Fruit fly (Drosophila melanogaster) whole organism, embryonic: ENCODE data around the gene CG31792.
A peak's percentile ranks its signal among the peaks of the same experiment; 100 is the strongest.

Experiments used
- Asciz ChIP-seq: fragments of 200-800 bp; sonication (Bioruptor generic); optimal IDR thresholded peaks from 2 replicates; lab custom pipeline; 2017; ENCODE audit warnings: missing biosample characterization, mild to moderate bottlenecking, missing genetic modification characterization, missing genetic modification reagents
- CG10274 ChIP-seq: fragments of 200-800 bp; sonication (Bioruptor generic); optimal IDR thresholded peaks from 3 replicates; lab custom pipeline; 2017; ENCODE audit warnings: missing biosample characterization, mild to moderate bottlenecking, missing genetic modification characterization
- CG10321 ChIP-seq: fragments of 200-800 bp; sonication (Bioruptor generic); IDR thresholded peaks from 2 replicates; pipeline ENCODE4 v1.3.6; 2022; ENCODE audit warnings: missing biosample characterization, missing genetic modification characterization
- CG10431 ChIP-seq: fragments of 200-800 bp; sonication (Bioruptor generic); optimal IDR thresholded peaks from 3 replicates; lab custom pipeline; 2018; ENCODE audit warnings: missing biosample characterization, mild to moderate bottlenecking, missing genetic modification characterization
- CG1233 ChIP-seq: fragments of 200-800 bp; sonication (Bioruptor generic); optimal IDR thresholded peaks from 4 replicates; lab custom pipeline; 2018; ENCODE audit warnings: missing biosample characterization, mild to moderate bottlenecking, missing genetic modification characterization
- CG12942 ChIP-seq: fragments of 200-800 bp; sonication (Bioruptor generic); optimal IDR thresholded peaks from 3 replicates; lab custom pipeline; 2016; ENCODE audit warnings: missing biosample characterization, missing genetic modification characterization
- CG14667 ChIP-seq: fragments of 200-800 bp; sonication (Bioruptor generic); IDR thresholded peaks from 2 replicates; pipeline ENCODE4 v1.3.6; 2022; ENCODE audit warnings: missing biosample characterization, missing genetic modification characterization
- CG14965 ChIP-seq: fragments of 200-800 bp; sonication (Bioruptor generic); optimal IDR thresholded peaks from 2 replicates; lab custom pipeline; 2016; ENCODE audit warnings: missing biosample characterization, missing genetic modification characterization, borderline replicate concordance
- CG15479 ChIP-seq: fragments of 200-800 bp; sonication (Bioruptor generic); optimal IDR thresholded peaks from 3 replicates; lab custom pipeline; 2019; ENCODE audit warnings: missing biosample characterization, mild to moderate bottlenecking, missing genetic modification characterization, moderate library complexity
- CG15696 ChIP-seq: fragments of 200-800 bp; sonication (Bioruptor generic); optimal IDR thresholded peaks from 2 replicates; lab custom pipeline; 2019; ENCODE audit warnings: missing biosample characterization, mild to moderate bottlenecking, missing genetic modification characterization, moderate library complexity
- CG17385 ChIP-seq: fragments of 200-800 bp; sonication (Bioruptor generic); optimal IDR thresholded peaks from 3 replicates; lab custom pipeline; 2018; ENCODE audit warnings: missing biosample characterization, mild to moderate bottlenecking, missing genetic modification characterization
- CG18619 ChIP-seq: fragments of 200-800 bp; sonication (Bioruptor generic); optimal IDR thresholded peaks from 3 replicates; lab custom pipeline; 2017; ENCODE audit warnings: missing biosample characterization, mild to moderate bottlenecking, missing genetic modification characterization
- CG2116 ChIP-seq: fragments of 200-800 bp; sonication (Bioruptor generic); optimal IDR thresholded peaks from 3 replicates; lab custom pipeline; 2018; ENCODE audit warnings: missing biosample characterization, mild to moderate bottlenecking, missing genetic modification characterization
- CG2129 ChIP-seq: fragments of 200-800 bp; sonication (Bioruptor generic); IDR thresholded peaks from 2 replicates; pipeline ENCODE4 v1.3.6; 2022; ENCODE audit warnings: missing biosample characterization, missing genetic modification characterization; ENCODE audit not compliant: partially characterized antibody
- CG2678 ChIP-seq: fragments of 200-800 bp; sonication (Bioruptor generic); optimal IDR thresholded peaks from 3 replicates; lab custom pipeline; 2019; ENCODE audit warnings: missing biosample characterization, mild to moderate bottlenecking, missing genetic modification characterization, moderate library complexity
- CG30403 ChIP-seq: fragments of 200-800 bp; sonication (Bioruptor generic); optimal IDR thresholded peaks from 3 replicates; lab custom pipeline; 2016; ENCODE audit warnings: missing biosample characterization, missing genetic modification characterization
- CG4707 ChIP-seq: fragments of 200-800 bp; sonication (Bioruptor generic); optimal IDR thresholded peaks from 2 replicates; lab custom pipeline; 2018; ENCODE audit warnings: missing biosample characterization, mild to moderate bottlenecking, missing genetic modification characterization, moderate library complexity
- CG4854 ChIP-seq: fragments of 200-800 bp; sonication (Bioruptor generic); optimal IDR thresholded peaks from 2 replicates; lab custom pipeline; 2016; ENCODE audit warnings: missing biosample characterization, missing genetic modification characterization, inconsistent platforms
- CG6689 ChIP-seq: fragments of 200-800 bp; sonication (Bioruptor generic); IDR thresholded peaks from 2 replicates; pipeline ENCODE4 v1.3.6; 2022; ENCODE audit warnings: missing biosample characterization, missing genetic modification characterization
- CG8089 ChIP-seq: fragments of 200-800 bp; sonication (Bioruptor generic); optimal IDR thresholded peaks from 3 replicates; lab custom pipeline; 2016; ENCODE audit warnings: missing biosample characterization, missing genetic modification characterization
- CG9215 ChIP-seq: fragments of 200-800 bp; sonication (Bioruptor generic); IDR thresholded peaks from 2 replicates; pipeline ENCODE4 v1.3.6; 2022; ENCODE audit warnings: missing biosample characterization, missing genetic modification characterization
- CG9727 ChIP-seq: fragments of 200-800 bp; sonication (Bioruptor generic); optimal IDR thresholded peaks from 3 replicates; lab custom pipeline; 2017; ENCODE audit warnings: missing biosample characterization, mild to moderate bottlenecking, missing genetic modification characterization
- Chrac-16 ChIP-seq: fragments of 200-800 bp; sonication (Bioruptor generic); optimal IDR thresholded peaks from 3 replicates; lab custom pipeline; 2016; ENCODE audit warnings: missing biosample characterization, missing genetic modification characterization
- Dip3 ChIP-seq: fragments of 200-800 bp; sonication (Bioruptor generic); optimal IDR thresholded peaks from 3 replicates; lab custom pipeline; 2016; ENCODE audit warnings: missing biosample characterization, missing genetic modification characterization
- Nf-YB ChIP-seq: fragments of 200-800 bp; sonication (Bioruptor generic); optimal IDR thresholded peaks from 3 replicates; lab custom pipeline; 2019; ENCODE audit warnings: missing biosample characterization, mild to moderate bottlenecking, missing genetic modification characterization, moderate library complexity
- Oaz ChIP-seq: fragments of 200-800 bp; sonication (Bioruptor generic); IDR thresholded peaks from 2 replicates; pipeline ENCODE4 v1.3.6; 2022; ENCODE audit warnings: missing biosample characterization, missing genetic modification characterization
- Ptx1 ChIP-seq: fragments of 200-800 bp; sonication (Bioruptor generic); IDR thresholded peaks from 2 replicates; pipeline ENCODE4 v1.3.6; 2022; ENCODE audit warnings: missing biosample characterization, missing genetic modification characterization
- Vsx1 ChIP-seq: fragments of 200-800 bp; sonication (Bioruptor generic); optimal IDR thresholded peaks from 2 replicates; lab custom pipeline; 2017; ENCODE audit warnings: missing biosample characterization, mild to moderate bottlenecking, missing genetic modification characterization, missing genetic modification reagents
- ac ChIP-seq: fragments of 200-800 bp; sonication (Bioruptor generic); optimal IDR thresholded peaks from 3 replicates; lab custom pipeline; 2017; ENCODE audit warnings: missing biosample characterization, mild to moderate bottlenecking, missing genetic modification characterization
- ara ChIP-seq: fragments of 200-800 bp; sonication (Bioruptor generic); IDR thresholded peaks from 2 replicates; pipeline ENCODE4 v1.3.6; 2022; ENCODE audit warnings: missing biosample characterization, missing genetic modification characterization
- dm ChIP-seq: fragments of 200-800 bp; sonication (Bioruptor generic); optimal IDR thresholded peaks from 3 replicates; lab custom pipeline; 2016; ENCODE audit warnings: missing biosample characterization, missing genetic modification characterization
- eve ChIP-seq, 2 experiments: fragments of >200 bp; optimal IDR thresholded peaks; 2 replicates each; lab custom pipeline; 2017; ENCODE audit warnings: missing biosample characterization in 2 of 2, missing genetic modification characterization in 2 of 2
- grau ChIP-seq: fragments of 200-800 bp; optimal IDR thresholded peaks from 3 replicates; lab custom pipeline; 2019; ENCODE audit warnings: missing biosample characterization, mild to moderate bottlenecking, missing genetic modification characterization, moderate library complexity
- grn ChIP-seq: fragments of 200-800 bp; sonication (Bioruptor generic); optimal IDR thresholded peaks from 3 replicates; lab custom pipeline; 2017; ENCODE audit warnings: missing biosample characterization, missing genetic modification characterization
- gt ChIP-seq: fragments of 200-800 bp; sonication (Bioruptor generic); IDR thresholded peaks from 2 replicates; pipeline ENCODE4 v1.3.6; 2022; ENCODE audit warnings: missing biosample characterization, missing genetic modification characterization
- hth ChIP-seq: fragments of >200 bp; optimal IDR thresholded peaks from 2 replicates; lab custom pipeline; 2017; ENCODE audit warnings: inconsistent platforms
- inv ChIP-seq: fragments of 200-800 bp; sonication (Bioruptor generic); IDR thresholded peaks from 2 replicates; pipeline ENCODE4 v1.3.6; 2022; ENCODE audit warnings: missing biosample characterization, missing genetic modification characterization; ENCODE audit not compliant: partially characterized antibody
- nmo ChIP-seq: fragments of 200-800 bp; sonication (Bioruptor generic); optimal IDR thresholded peaks from 2 replicates; lab custom pipeline; 2018; ENCODE audit warnings: missing biosample characterization, mild to moderate bottlenecking, missing genetic modification characterization, moderate library complexity
- otp ChIP-seq: fragments of 200-800 bp; sonication (Bioruptor generic); IDR thresholded peaks from 3 replicates; pipeline ENCODE4, ENCODE4 v1.3.6; 2022; ENCODE audit warnings: missing biosample characterization, missing genetic modification characterization
- sens ChIP-seq: fragments of 200-800 bp; sonication (Bioruptor generic); peaks from one replicate; lab custom pipeline; 2016; ENCODE audit warnings: missing biosample characterization, missing genetic modification characterization
- slp2 ChIP-seq: fragments of 200-800 bp; sonication (Bioruptor generic); optimal IDR thresholded peaks from 2 replicates; lab custom pipeline; 2016; ENCODE audit warnings: missing biosample characterization, missing genetic modification characterization
- sqz ChIP-seq: fragments of 200-800 bp; sonication (Bioruptor generic); optimal IDR thresholded peaks from 3 replicates; lab custom pipeline; 2018; ENCODE audit warnings: missing biosample characterization, mild to moderate bottlenecking, missing genetic modification characterization
- sr ChIP-seq: fragments of 200-800 bp; sonication (Bioruptor generic); IDR thresholded peaks from 3 replicates; pipeline ENCODE4 v1.3.6; 2022; ENCODE audit warnings: missing biosample characterization, missing genetic modification characterization
- sug ChIP-seq: fragments of 200-800 bp; optimal IDR thresholded peaks from 2 replicates; lab custom pipeline; 2019; ENCODE audit warnings: missing biosample characterization, mild to moderate bottlenecking, missing genetic modification characterization, moderate library complexity
- trem ChIP-seq: fragments of 200-800 bp; optimal IDR thresholded peaks from 3 replicates; lab custom pipeline; 2019; ENCODE audit warnings: missing biosample characterization, mild to moderate bottlenecking, missing genetic modification characterization, moderate library complexity
- ttk ChIP-seq: fragments of 200-800 bp; sonication (Bioruptor generic); IDR thresholded peaks from 2 replicates; pipeline ENCODE4 v2.1.2; 2022; ENCODE audit warnings: missing biosample characterization, missing genetic modification characterization
- unc-4 ChIP-seq: fragments of 200-800 bp; sonication (Bioruptor generic); IDR thresholded peaks from 2 replicates; pipeline ENCODE4 v1.3.6; 2022; ENCODE audit warnings: missing biosample characterization, missing genetic modification characterization; ENCODE audit not compliant: partially characterized antibody
- wor ChIP-seq: fragments of 200-800 bp; sonication (Bioruptor generic); IDR thresholded peaks from 2 replicates; pipeline ENCODE4 v1.3.6; 2022; ENCODE audit warnings: missing biosample characterization, missing genetic modification characterization
- zfh1 ChIP-seq: fragments of 200-800 bp; sonication (Bioruptor generic); IDR thresholded peaks from 3 replicates; pipeline ENCODE4 v1.3.6; 2022; ENCODE audit warnings: missing biosample characterization, missing genetic modification characterization

The CG31792 gene

DNA sequence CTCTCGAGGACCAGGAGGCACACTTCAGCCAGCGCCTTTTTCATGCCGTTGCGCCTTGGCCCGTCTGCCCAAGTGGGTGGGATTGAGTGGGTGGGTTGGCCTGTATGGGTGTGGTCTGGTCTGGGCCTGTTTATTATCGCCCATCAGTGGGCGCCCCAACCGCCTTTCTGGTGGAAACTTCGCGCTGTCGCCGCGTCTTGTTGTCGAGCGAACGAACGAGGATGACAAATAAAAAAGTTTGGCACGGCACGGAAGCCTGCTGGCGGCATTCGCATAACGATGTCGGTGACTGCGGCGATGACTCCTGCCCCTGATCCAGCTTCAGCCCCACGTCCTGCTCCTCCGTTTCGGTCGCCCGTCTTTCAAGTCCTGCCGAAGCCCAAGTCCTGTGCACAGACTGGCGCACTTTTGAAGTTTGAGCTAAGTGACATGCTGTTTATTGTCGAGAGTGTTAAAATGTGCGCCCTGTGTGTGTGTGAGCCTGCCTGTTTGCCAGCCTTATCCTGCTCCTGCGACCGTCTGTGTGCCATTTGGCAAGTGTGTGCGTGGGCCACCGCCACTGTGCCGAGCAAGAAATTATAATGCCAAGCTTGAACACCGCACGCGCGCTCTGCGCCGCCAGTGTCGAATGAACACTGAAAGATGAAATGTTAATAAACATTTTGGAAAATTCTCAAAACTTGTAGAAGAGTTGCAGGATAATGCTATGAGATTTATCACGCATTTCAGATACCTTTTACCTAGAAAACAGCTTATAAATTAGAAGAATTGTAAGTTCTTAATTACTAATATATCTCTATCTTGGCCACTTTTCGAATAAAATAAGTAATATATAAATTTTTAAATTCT, 17.0 kb downstream of the CG31792 start (continued):
- peak; percentile 50 for TF ChIP-seq Vsx1 (GFP tag; lab: Kevin White, UChicago)
- TF ChIP-seq CG6689 (GFP tag; lab: Robert Waterston, UW) = peak; percentile 53; the same call in 1 of the 2 replicates
- peak; percentile 73 for TF ChIP-seq Ptx1 (GFP tag; lab: Robert Waterston, UW)
- peak; percentile 80 for TF ChIP-seq CG17385 (GFP tag; lab: Kevin White, UChicago)
- TF ChIP-seq nmo (GFP tag; lab: Kevin White, UChicago) = peak; percentile 78
- peak; percentile 55 for TF ChIP-seq Nf-YB (GFP tag; lab: Kevin White, UChicago)
- no peak for TF ChIP-seq slp2 (GFP tag; lab: Kevin White, UChicago)
- no peak for TF ChIP-seq inv
- TF ChIP-seq Oaz (GFP tag; lab: Robert Waterston, UW) = peak; percentile 60
- TF ChIP-seq gt (GFP tag; lab: Robert Waterston, UW) = no peak
- peak; percentile 70 for TF ChIP-seq sug
- TF ChIP-seq zfh1 (GFP tag; lab: Robert Waterston, UW) = peak; percentile 8; the same call in 1 of the 3 replicates
- TF ChIP-seq CG10321 (GFP tag; lab: Robert Waterston, UW) = no peak
- peak; percentile 60 for TF ChIP-seq ttk
- TF ChIP-seq Asciz (GFP tag; lab: Kevin White, UChicago) = peak; percentile 70
- no peak for TF ChIP-seq dm (GFP tag; lab: Kevin White, UChicago)
- TF ChIP-seq CG2129 = no peak
- peak; percentile 92 for TF ChIP-seq CG2678
- TF ChIP-seq CG10274 = peak; percentile 15
- peak; percentile 37 for TF ChIP-seq CG10431 (GFP tag; lab: Kevin White, UChicago)
- TF ChIP-seq trem (tag; lab: Kevin White, UChicago) = peak; percentile 7
- peak; percentile 46; the same call in 1 of the 2 replicates for TF ChIP-seq wor (GFP tag; lab: Robert Waterston, UW)
- TF ChIP-seq CG14965 (GFP tag; lab: Kevin White, UChicago) = no peak
- TF ChIP-seq CG1233 (GFP tag; lab: Kevin White, UChicago) = peak; percentile 74
- no peak for TF ChIP-seq sr (GFP tag; lab: Robert Waterston, UW)
- TF ChIP-seq CG8089 = no peak
- peak; percentile 33; the same call in 1 of the 2 replicates for TF ChIP-seq CG14667 (GFP tag; lab: Robert Waterston, UW)
- TF ChIP-seq eve (GFP tag; optimal IDR thresholded peaks at IDR 0.05; lab: Kevin White, UChicago) = no peak
- peak; percentile 80 for TF ChIP-seq sens (GFP tag; lab: Kevin White, UChicago)
- no peak for TF ChIP-seq CG4707 (GFP tag; lab: Kevin White, UChicago)
- TF ChIP-seq CG15696 (tag; lab: Kevin White, UChicago) = peak; percentile 26
- 0 out of 2 replicates have a peak, but pooled peaks have one; percentile 46 for TF ChIP-seq CG9215
- peak; percentile 15 for TF ChIP-seq CG12942 (GFP tag; lab: Kevin White, UChicago)
- peak; percentile 77 for TF ChIP-seq CG9727 (GFP tag; lab: Kevin White, UChicago)
- no peak for TF ChIP-seq CG4854 (GFP tag; lab: Kevin White, UChicago)
- TF ChIP-seq hth = no peak
- peak; percentile 24 for TF ChIP-seq CG2116 (GFP tag; lab: Kevin White, UChicago)
- peak; percentile 85 for TF ChIP-seq grau (tag; lab: Kevin White, UChicago)
- peak; percentile 73 for TF ChIP-seq CG30403
- no peak; the same call in 1 of the 2 replicates for TF ChIP-seq ara
- TF ChIP-seq Dip3 (GFP tag; lab: Kevin White, UChicago) = no peak
- peak; percentile 10 for TF ChIP-seq Chrac-16 (GFP tag; lab: Kevin White, UChicago)
- no peak for TF ChIP-seq unc-4 (GFP tag; lab: Robert Waterston, UW)
- TF ChIP-seq ac (GFP tag; lab: Kevin White, UChicago) = no peak
- no peak for TF ChIP-seq otp
- no peak for TF ChIP-seq CG15479 (GFP tag; lab: Kevin White, UChicago)
- TF ChIP-seq sqz (GFP tag; lab: Kevin White, UChicago) = peak; percentile 58
- TF ChIP-seq grn (GFP tag; lab: Kevin White, UChicago) = no peak
- TF ChIP-seq CG18619 = peak; percentile 83
